Worm (Caenorhabditis elegans): ENCODE measurements around the gene C49F5.5.

C49F5.5 gene

DNA sequence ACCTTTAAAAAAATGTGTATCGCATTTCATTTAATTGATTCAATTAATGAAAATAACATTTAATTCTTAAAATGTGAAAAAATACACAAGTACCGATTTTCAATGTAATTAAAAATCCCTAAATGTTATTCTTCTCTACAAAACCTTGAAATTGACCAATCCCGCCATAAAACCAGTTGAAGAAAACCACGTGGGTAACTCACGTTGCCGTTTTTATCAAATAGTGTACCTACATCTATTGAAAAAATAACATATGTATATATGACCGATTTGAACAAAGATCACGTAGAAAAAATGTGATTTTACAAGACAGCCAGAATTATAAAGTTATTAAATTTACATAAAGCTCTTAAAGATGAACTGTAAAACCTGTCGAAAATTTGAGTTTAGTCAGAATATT lies 20.8 kb upstream of the C49F5.5 start:
- TF ChIP-seq snpc-1.3 (tag; optimal IDR thresholded peaks at IDR 0.05; ENCODE audit: insufficient read depth) (no peak), F23B12.7 (tag; optimal IDR thresholded peaks at IDR 0.05; ENCODE audit: insufficient read depth) (no peak), ccch-3 (GFP tag; optimal IDR thresholded peaks at IDR 0.05) (no peak), C06A6.2 (GFP tag; conservative IDR thresholded peaks at IDR 0.05) (no peak), attf-6 (GFP tag; IDR thresholded peaks at IDR 0.05) (no peak)

DNA sequence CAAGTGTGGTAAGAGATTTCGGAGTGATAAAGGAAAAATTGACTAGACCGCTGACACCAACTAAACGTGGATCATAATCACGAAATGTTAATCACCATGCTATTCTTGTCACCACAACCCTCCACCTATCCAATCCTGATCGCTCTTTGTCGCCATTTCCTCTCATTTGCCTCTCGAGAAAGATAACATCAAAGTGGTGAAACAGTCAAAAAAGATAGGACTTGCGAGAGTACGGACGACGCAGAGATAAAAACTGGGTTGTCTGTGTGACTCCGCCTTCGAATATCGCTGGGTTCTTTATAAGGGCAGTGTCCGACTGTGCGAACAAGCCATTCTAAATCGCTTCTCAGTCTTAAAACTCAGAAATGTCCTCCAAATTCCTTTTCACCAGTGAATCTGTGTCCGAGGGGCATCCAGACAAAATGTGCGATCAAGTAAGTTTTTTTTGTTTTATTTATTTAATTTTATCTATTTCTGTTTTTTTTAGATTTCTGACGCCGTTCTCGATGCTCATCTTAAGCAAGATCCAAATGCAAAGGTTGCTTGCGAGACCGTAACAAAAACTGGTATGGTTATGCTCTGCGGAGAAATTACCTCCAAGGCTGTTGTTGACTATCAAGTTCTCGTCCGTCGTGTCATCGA lies 20.2 kb upstream of the C49F5.5 start, which contains the start of gene sams-1:
Gene sams-1 (plus strand): TSS at position 300 of the 642 bp plus-strand sequence.
- TF ChIP-seq madf-3 (GFP tag; IDR thresholded peaks at IDR 0.05), result no peak
- 0 out of 2 replicates have a peak, but pooled peaks have one; percentile 6 for TF ChIP-seq dox-1 (GFP tag; IDR thresholded peaks at IDR 0.05)
- TF ChIP-seq F22D6.2 (tag; optimal IDR thresholded peaks at IDR 0.05), result no peak
- TF ChIP-seq unc-62 (GFP tag; optimal IDR thresholded peaks at IDR 0.05), result no peak
- TF ChIP-seq F39B2.1 (GFP tag; IDR thresholded peaks at IDR 0.05), result no peak
- TF ChIP-seq ceh-58 (GFP tag; IDR thresholded peaks at IDR 0.05), result no peak
- TF ChIP-seq snpc-4 (GFP tag; optimal IDR thresholded peaks at IDR 0.05), result no peak
- TF ChIP-seq snpc-4 (tag; optimal IDR thresholded peaks at IDR 0.05), result no peak
- no peak for TF ChIP-seq repo-1 (tag; optimal IDR thresholded peaks at IDR 0.05)
- peak; percentile 77 for TF ChIP-seq ama-1 (optimal IDR thresholded peaks at IDR 0.05)
- TF ChIP-seq ama-1 (GFP tag; optimal IDR thresholded peaks at IDR 0.05), result no peak
- TF ChIP-seq lin-40 (tag; optimal IDR thresholded peaks at IDR 0.05), result no peak
- no peak for TF ChIP-seq zim-3 (tag; optimal IDR thresholded peaks at IDR 0.05)
- no peak for TF ChIP-seq attf-3 (GFP tag; conservative IDR thresholded peaks at IDR 0.05)
- no peak for TF ChIP-seq nhr-90 (tag; optimal IDR thresholded peaks at IDR 0.05)
- no peak for TF ChIP-seq Y79H2A.3 (GFP tag; conservative IDR thresholded peaks at IDR 0.05)
- no peak for TF ChIP-seq C06A6.2 (GFP tag; conservative IDR thresholded peaks at IDR 0.05)
- TF ChIP-seq xnd-1 (tag; optimal IDR thresholded peaks at IDR 0.05), result no peak
- peak; percentile 8 for TF ChIP-seq nhr-80 (tag; optimal IDR thresholded peaks at IDR 0.05)
- TF ChIP-seq die-1 (tag; optimal IDR thresholded peaks at IDR 0.05), result no peak
- TF ChIP-seq chd-7 (tag; optimal IDR thresholded peaks at IDR 0.05), result no peak
- TF ChIP-seq mcd-1 (GFP tag; IDR thresholded peaks at IDR 0.05), result no peak

DNA sequence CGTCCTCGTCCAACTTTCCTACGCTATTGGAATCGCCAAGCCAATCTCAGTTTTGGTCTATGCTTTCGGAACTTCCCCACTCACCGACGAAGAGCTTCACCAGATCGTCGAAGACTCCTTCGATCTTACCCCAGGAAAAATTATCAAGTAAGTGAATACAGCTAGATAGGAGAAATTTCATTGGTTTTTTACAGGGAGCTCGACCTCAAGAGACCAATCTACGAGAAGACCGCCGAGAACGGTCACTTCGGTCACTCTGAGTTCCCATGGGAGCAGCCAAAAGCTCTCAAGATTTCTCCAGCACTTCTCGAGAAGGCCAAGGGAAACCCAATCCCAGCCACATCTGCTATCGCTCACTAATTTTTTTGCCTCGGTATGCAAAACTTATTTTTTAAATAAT lies 19.0 kb upstream of the C49F5.5 start:
- TF ChIP-seq B0019.2 (GFP tag; conservative IDR thresholded peaks at IDR 0.05) (no peak), lin-40 (tag; optimal IDR thresholded peaks at IDR 0.05) (no peak), hrde-1 (tag; optimal IDR thresholded peaks at IDR 0.05; ENCODE audit: borderline replicate concordance) (no peak), hlh-26 (GFP tag; conservative IDR thresholded peaks at IDR 0.05) (no peak), ztf-26 (tag; optimal IDR thresholded peaks at IDR 0.05) (no peak), attf-5 (GFP tag; optimal IDR thresholded peaks at IDR 0.05) (no peak), D2030.7 (GFP tag; IDR thresholded peaks at IDR 0.05) (no peak), lin-26 (GFP tag; IDR thresholded peaks at IDR 0.05) (no peak), mcd-1 (GFP tag; IDR thresholded peaks at IDR 0.05) (no peak), efl-1 (GFP tag; optimal IDR thresholded peaks at IDR 0.05) (no peak)

DNA sequence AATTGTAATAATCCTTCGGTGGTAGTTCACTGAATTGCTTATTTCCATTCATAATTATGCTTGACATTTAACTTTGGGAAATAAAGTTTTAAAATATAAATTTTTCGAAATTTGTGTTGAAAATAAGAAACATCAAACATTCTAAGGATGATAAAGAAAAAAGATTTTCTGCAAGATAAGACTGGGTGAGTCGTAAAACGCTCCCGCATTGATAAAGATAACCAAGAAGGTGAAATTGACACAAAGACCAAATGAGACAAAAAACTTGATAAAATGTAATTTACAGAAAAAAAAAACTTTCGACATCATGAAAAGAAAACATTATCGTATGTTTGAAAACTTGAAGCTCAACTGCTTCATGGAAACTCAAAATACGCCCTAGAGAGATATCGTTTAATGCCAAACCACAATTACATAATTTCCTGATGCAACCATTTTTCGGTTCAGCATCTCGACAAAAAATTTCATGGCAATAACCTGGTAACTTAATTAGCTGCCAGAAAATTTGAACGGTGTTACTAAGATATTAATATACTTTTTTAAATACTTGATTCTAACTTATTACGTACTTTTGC lies 17.9 kb upstream of the C49F5.5 start:
- peak; percentile 11 for TF ChIP-seq T26A5.8 (tag; optimal IDR thresholded peaks at IDR 0.05)
- TF ChIP-seq nhr-90 (tag; optimal IDR thresholded peaks at IDR 0.05), result no peak
- TF ChIP-seq nhr-27 (tag; optimal IDR thresholded peaks at IDR 0.05), result no peak
- peak; percentile 2 for TF ChIP-seq repo-1 (tag; optimal IDR thresholded peaks at IDR 0.05)
- no peak for TF ChIP-seq hrde-1 (tag; optimal IDR thresholded peaks at IDR 0.05; ENCODE audit: borderline replicate concordance)
- TF ChIP-seq akir-1 (GFP tag; optimal IDR thresholded peaks at IDR 0.05), result no peak
- peak; percentile 56 for TF ChIP-seq Y56A3A.18 (GFP tag; IDR thresholded peaks at IDR 0.05)
- TF ChIP-seq cebp-1 (GFP tag; IDR thresholded peaks at IDR 0.05), result no peak
- TF ChIP-seq cebp-1 (tag; optimal IDR thresholded peaks at IDR 0.05), result peak; percentile 30
- TF ChIP-seq nhr-80 (tag; optimal IDR thresholded peaks at IDR 0.05), result peak; percentile 59
- peak; percentile 2 for TF ChIP-seq B0261.1 (tag; optimal IDR thresholded peaks at IDR 0.05)
- no peak for TF ChIP-seq tbx-9 (tag; optimal IDR thresholded peaks at IDR 0.05; ENCODE audit: borderline replicate concordance)
- no peak for TF ChIP-seq atf-7 (tag; optimal IDR thresholded peaks at IDR 0.05)
- no peak for TF ChIP-seq nhr-179 (tag; optimal IDR thresholded peaks at IDR 0.05)
- no peak for TF ChIP-seq snpc-1.3 (tag; optimal IDR thresholded peaks at IDR 0.05; ENCODE audit: insufficient read depth)
